Worm (Caenorhabditis elegans) whole organism, young adult: Measurements from ENCODE around the gene F37C12.10.

Source experiments
- C17E4.6 ChIP-seq: fragments of 200-800 bp; sonication (Bioruptor generic); IDR thresholded peaks from 2 replicates; pipeline ENCODE4 v1.3.6; 2022; ENCODE audit warnings: missing genetic modification reagents, missing genetic modification characterization, missing compliant biosample characterization
- F22D6.2 ChIP-seq: sonication (generic microtip); optimal IDR thresholded peaks from 2 replicates; lab custom pipeline; 2016; ENCODE audit warnings: mild to moderate bottlenecking, missing genetic modification characterization, missing compliant biosample characterization
- F39B2.1 ChIP-seq: fragments of 200-800 bp; sonication (Bioruptor generic); IDR thresholded peaks from 2 replicates; pipeline ENCODE4 v1.3.6; 2022; ENCODE audit warnings: missing genetic modification reagents, missing genetic modification characterization, missing compliant biosample characterization
- K11D2.4 ChIP-seq: fragments of 200-800 bp; sonication (Bioruptor generic); IDR thresholded peaks from 2 replicates; pipeline ENCODE4 v1.3.6; 2022; ENCODE audit warnings: missing genetic modification reagents, missing genetic modification characterization, missing compliant biosample characterization
- K12H6.12 ChIP-seq: fragments of 200-800 bp; sonication (Bioruptor generic); optimal IDR thresholded peaks from 2 replicates; lab custom pipeline; 2018; ENCODE audit warnings: mild to moderate bottlenecking, missing genetic modification characterization, missing compliant biosample characterization
- T07F8.4 ChIP-seq: sonication (generic microtip); optimal IDR thresholded peaks from 2 replicates; lab custom pipeline; 2016; ENCODE audit warnings: mild to moderate bottlenecking, missing genetic modification characterization, moderate library complexity, missing compliant biosample characterization
- Y53F4B.3 ChIP-seq: fragments of 200-800 bp; sonication (Bioruptor generic); IDR thresholded peaks from 2 replicates; pipeline ENCODE4 v1.3.6; 2022; ENCODE audit warnings: missing genetic modification reagents, missing genetic modification characterization, missing compliant biosample characterization
- Y56A3A.18 ChIP-seq: fragments of 200-800 bp; sonication (Bioruptor generic); IDR thresholded peaks from 2 replicates; pipeline ENCODE4 v1.3.6; 2022; ENCODE audit warnings: missing genetic modification reagents, missing genetic modification characterization, missing compliant biosample characterization
- Y79H2A.3 ChIP-seq: fragments of 200-800 bp; sonication (Bioruptor generic); conservative IDR thresholded peaks from 2 replicates; pipeline ENCODE4 v1.3.6; 2022; ENCODE audit warnings: missing genetic modification reagents, missing genetic modification characterization, missing compliant biosample characterization
- Y95B8A.8 ChIP-seq: fragments of 200-800 bp; sonication (Bioruptor generic); IDR thresholded peaks from 2 replicates; pipeline ENCODE4 v1.3.6; 2022; ENCODE audit warnings: missing genetic modification reagents, missing genetic modification characterization, missing compliant biosample characterization
- attf-6 ChIP-seq: fragments of 200-800 bp; sonication (Bioruptor generic); IDR thresholded peaks from 2 replicates; pipeline ENCODE4 v1.3.6; 2022; ENCODE audit warnings: missing genetic modification reagents, missing genetic modification characterization, missing compliant biosample characterization
- ccch-3 ChIP-seq: fragments of 200-800 bp; sonication (Bioruptor generic); optimal IDR thresholded peaks from 2 replicates; lab custom pipeline; 2018; ENCODE audit warnings: mild to moderate bottlenecking, missing genetic modification characterization, missing compliant biosample characterization
- ceh-100 ChIP-seq: fragments of 200-800 bp; sonication (Bioruptor generic); IDR thresholded peaks from 2 replicates; pipeline ENCODE4 v1.3.6; 2022; ENCODE audit warnings: missing genetic modification reagents, missing genetic modification characterization, missing compliant biosample characterization
- ceh-27 ChIP-seq: fragments of 200-800 bp; sonication (Bioruptor generic); optimal IDR thresholded peaks from 2 replicates; lab custom pipeline; 2018; ENCODE audit warnings: mild to moderate bottlenecking, missing genetic modification characterization, moderate library complexity, missing compliant biosample characterization
- ceh-91 ChIP-seq: fragments of 200-800 bp; sonication (Bioruptor generic); IDR thresholded peaks from 2 replicates; pipeline ENCODE4 v1.3.6; 2022; ENCODE audit warnings: missing genetic modification reagents, missing genetic modification characterization, missing compliant biosample characterization
- chd-7 ChIP-seq: sonication (generic microtip); optimal IDR thresholded peaks from 2 replicates; lab custom pipeline; 2016; ENCODE audit warnings: mild to moderate bottlenecking, missing genetic modification characterization, moderate library complexity, missing compliant biosample characterization
- dox-1 ChIP-seq: fragments of 200-800 bp; sonication (Bioruptor generic); IDR thresholded peaks from 2 replicates; pipeline ENCODE4 v1.3.6; 2022; ENCODE audit warnings: missing genetic modification reagents, missing genetic modification characterization, missing compliant biosample characterization
- dpff-1 ChIP-seq: sonication (generic microtip); optimal IDR thresholded peaks from 2 replicates; lab custom pipeline; 2017; ENCODE audit warnings: mild to moderate bottlenecking, missing genetic modification characterization, missing compliant biosample characterization
- egl-18 ChIP-seq: fragments of 200-800 bp; sonication (Bioruptor generic); IDR thresholded peaks from 2 replicates; pipeline ENCODE4 v1.3.6; 2022; ENCODE audit warnings: missing genetic modification reagents, missing genetic modification characterization, missing compliant biosample characterization
- egrh-3 ChIP-seq: fragments of 200-800 bp; sonication (Bioruptor generic); IDR thresholded peaks from 2 replicates; pipeline ENCODE4 v1.3.6; 2022; ENCODE audit warnings: missing genetic modification reagents, missing genetic modification characterization, missing compliant biosample characterization
- ets-4 ChIP-seq: fragments of 200-800 bp; sonication (Bioruptor generic); optimal IDR thresholded peaks from 2 replicates; lab custom pipeline; 2018; ENCODE audit warnings: mild to moderate bottlenecking, missing genetic modification characterization, missing compliant biosample characterization
- fkh-3 ChIP-seq: sonication (generic microtip); optimal IDR thresholded peaks from 2 replicates; lab custom pipeline; 2016; ENCODE audit warnings: mild to moderate bottlenecking, missing genetic modification characterization, missing compliant biosample characterization
- hmg-1.2 ChIP-seq: fragments of 200-800 bp; sonication (Bioruptor generic); IDR thresholded peaks from 2 replicates; pipeline ENCODE4 v1.3.6; 2022; ENCODE audit warnings: missing genetic modification reagents, missing genetic modification characterization, missing compliant biosample characterization
- hsf-1 ChIP-seq: fragments of 200-800 bp; sonication (Bioruptor generic); IDR thresholded peaks from 2 replicates; pipeline ENCODE4 v1.3.6; 2022; ENCODE audit warnings: missing genetic modification reagents, missing genetic modification characterization, missing compliant biosample characterization
- lag-1 ChIP-seq: fragments of 200-800 bp; sonication (Bioruptor generic); IDR thresholded peaks from 2 replicates; pipeline ENCODE4 v1.3.6; 2022; ENCODE audit warnings: missing genetic modification reagents, missing genetic modification characterization, missing compliant biosample characterization
- lin-26 ChIP-seq: fragments of 200-800 bp; sonication (Bioruptor generic); IDR thresholded peaks from 2 replicates; pipeline ENCODE4 v1.3.6; 2022; ENCODE audit warnings: missing genetic modification reagents, missing genetic modification characterization, missing compliant biosample characterization
- lin-40 ChIP-seq: sonication (generic microtip); optimal IDR thresholded peaks from 2 replicates; lab custom pipeline; 2016; ENCODE audit warnings: missing genetic modification characterization, mild to moderate bottlenecking, missing compliant biosample characterization, missing genotype, missing genetic modification reagents
- lsl-1 ChIP-seq: fragments of 200-800 bp; sonication (Bioruptor generic); optimal IDR thresholded peaks from 2 replicates; lab custom pipeline; 2018; ENCODE audit warnings: mild to moderate bottlenecking, missing genetic modification characterization, moderate library complexity, missing compliant biosample characterization
- lsy-27 ChIP-seq: sonication (generic microtip); optimal IDR thresholded peaks from 2 replicates; lab custom pipeline; 2017; ENCODE audit warnings: missing genetic modification characterization, mild to moderate bottlenecking, missing compliant biosample characterization, antibody characterized with exemption, missing genotype, borderline replicate concordance; ENCODE audit not compliant: insufficient read depth
- madf-10 ChIP-seq: sonication (generic microtip); optimal IDR thresholded peaks from 2 replicates; lab custom pipeline; 2016; ENCODE audit warnings: mild to moderate bottlenecking, missing genetic modification characterization, missing compliant biosample characterization
- madf-3 ChIP-seq: fragments of 200-800 bp; sonication (Bioruptor generic); IDR thresholded peaks from 2 replicates; pipeline ENCODE4 v1.3.6; 2022; ENCODE audit warnings: missing genetic modification reagents, missing genetic modification characterization, missing compliant biosample characterization
- madf-6 ChIP-seq: fragments of 200-800 bp; sonication (Bioruptor generic); IDR thresholded peaks from 2 replicates; pipeline ENCODE4 v1.3.6; 2022; ENCODE audit warnings: missing genetic modification reagents, missing genetic modification characterization, missing compliant biosample characterization
- nhr-179 ChIP-seq: sonication (generic microtip); optimal IDR thresholded peaks from 2 replicates; lab custom pipeline; 2016; ENCODE audit warnings: mild to moderate bottlenecking, missing genetic modification characterization, missing compliant biosample characterization
- nhr-90 ChIP-seq: sonication (generic microtip); optimal IDR thresholded peaks from 2 replicates; lab custom pipeline; 2016; ENCODE audit warnings: missing genotype, mild to moderate bottlenecking, missing genetic modification characterization, missing compliant biosample characterization
- pbrm-1 ChIP-seq: fragments of 200-800 bp; sonication (Bioruptor generic); IDR thresholded peaks from 2 replicates; pipeline ENCODE4 v1.3.6; 2022; ENCODE audit warnings: missing genetic modification reagents, missing genetic modification characterization, missing compliant biosample characterization
- pha-4 ChIP-seq: fragments of 150-350 bp; sonication (generic microtip); optimal IDR thresholded peaks from 2 replicates; lab custom pipeline; 2014; ENCODE audit warnings: missing biosample characterization, missing genetic modification reagents, missing genetic modification characterization
- rcor-1 ChIP-seq: fragments of 200-800 bp; sonication (Bioruptor generic); IDR thresholded peaks from 2 replicates; pipeline ENCODE4 v1.3.6; 2022; ENCODE audit warnings: missing genetic modification reagents, missing genetic modification characterization, missing compliant biosample characterization
- repo-1 ChIP-seq: sonication (generic microtip); optimal IDR thresholded peaks from 2 replicates; lab custom pipeline; 2017; ENCODE audit warnings: mild to moderate bottlenecking, missing genetic modification characterization, missing compliant biosample characterization
- sea-2 ChIP-seq: fragments of 200-800 bp; sonication (Bioruptor generic); IDR thresholded peaks from 2 replicates; pipeline ENCODE4 v1.3.6; 2022; ENCODE audit warnings: missing genetic modification characterization, missing compliant biosample characterization
- snpc-1.3 ChIP-seq: sonication (generic microtip); optimal IDR thresholded peaks from 2 replicates; lab custom pipeline; 2017; ENCODE audit warnings: missing genetic modification characterization, mild to moderate bottlenecking, missing compliant biosample characterization, antibody characterized with exemption, moderate library complexity, missing genotype, missing genetic modification reagents; ENCODE audit not compliant: insufficient read depth
- snpc-3.4 ChIP-seq: sonication (generic microtip); optimal IDR thresholded peaks from 2 replicates; lab custom pipeline; 2017; ENCODE audit warnings: missing genetic modification characterization, mild to moderate bottlenecking, missing compliant biosample characterization, antibody characterized with exemption, moderate library complexity, missing genotype, missing genetic modification reagents
- somi-1 ChIP-seq: fragments of 200-800 bp; sonication (Bioruptor generic); optimal IDR thresholded peaks from 2 replicates; lab custom pipeline; 2018; ENCODE audit warnings: mild to moderate bottlenecking, missing genetic modification characterization, missing compliant biosample characterization
- ztf-25 ChIP-seq: fragments of 200-800 bp; sonication (Bioruptor generic); IDR thresholded peaks from 2 replicates; pipeline ENCODE4 v1.3.6; 2022; ENCODE audit warnings: missing genetic modification reagents, missing genetic modification characterization, missing compliant biosample characterization
- ztf-28 ChIP-seq: fragments of 200-800 bp; sonication (Bioruptor generic); IDR thresholded peaks from 2 replicates; pipeline ENCODE4 v1.3.6; 2022; ENCODE audit warnings: missing genetic modification reagents, missing genetic modification characterization, missing compliant biosample characterization
- ztf-3 ChIP-seq: fragments of 200-800 bp; sonication (Bioruptor generic); optimal IDR thresholded peaks from 2 replicates; lab custom pipeline; 2018; ENCODE audit warnings: mild to moderate bottlenecking, missing genetic modification characterization, missing compliant biosample characterization

F37C12.10 gene

ce11 chrIII:7192942-7193665 lies 4.9 kb upstream of the F37C12.10 start, which contains the start of gene mec-14:
Gene mec-14 (minus strand): TSS chrIII:7192992.
- TF ChIP-seq Y56A3A.18 (GFP tag; lab: Robert Waterston, UW) (no peak), lsl-1 (GFP tag; lab: Kevin White, UChicago) (no peak), hmg-1.2 (GFP tag; lab: Robert Waterston, UW) (peak; percentile 54; the same call in 1 of the 2 replicates), K12H6.12 (tag; lab: Kevin White, UChicago) (no peak), ztf-3 (GFP tag; lab: Kevin White, UChicago) (no peak), ceh-91 (GFP tag; lab: Robert Waterston, UW) (no peak), egl-18 (GFP tag; lab: Robert Waterston, UW) (no peak)

ce11 chrIII:7189581-7190128 lies 1.5 kb upstream of the F37C12.10 start, which contains the start of gene rps-21:
Gene rps-21 (minus strand): TSS chrIII:7189631.
- no peak for TF ChIP-seq repo-1 (tag; lab: Kevin White, UChicago)
- TF ChIP-seq C17E4.6 (GFP tag; lab: Robert Waterston, UW), result no peak
- TF ChIP-seq rcor-1 (GFP tag; lab: Robert Waterston, UW), result no peak
- TF ChIP-seq lsl-1 (GFP tag; lab: Kevin White, UChicago), result peak; percentile 21
- TF ChIP-seq lag-1 (GFP tag; lab: Robert Waterston, UW), result no peak
- peak; percentile 59 for TF ChIP-seq madf-6 (GFP tag; lab: Robert Waterston, UW)
- no peak for TF ChIP-seq hsf-1
- no peak for TF ChIP-seq dpff-1 (tag; lab: Kevin White, UChicago)
- peak; percentile 49; the same call in 1 of the 2 replicates for TF ChIP-seq dox-1 (GFP tag; lab: Robert Waterston, UW)
- no peak for TF ChIP-seq Y53F4B.3 (GFP tag; lab: Robert Waterston, UW)
- no peak for TF ChIP-seq pha-4 (tag; lab: Kevin White, UChicago)
- peak; percentile 47 for TF ChIP-seq snpc-3.4
- no peak for TF ChIP-seq F22D6.2
- TF ChIP-seq ceh-27 (GFP tag; lab: Kevin White, UChicago), result peak; percentile 43
- TF ChIP-seq lin-26 (GFP tag; lab: Robert Waterston, UW), result no peak
- no peak for TF ChIP-seq ets-4 (GFP tag; lab: Kevin White, UChicago)
- no peak for TF ChIP-seq sea-2 (GFP tag; lab: Robert Waterston, UW)
- TF ChIP-seq lin-40 (tag; lab: Kevin White, UChicago), result peak; percentile 49
- peak; percentile 46; the same call in 1 of the 2 replicates for TF ChIP-seq ceh-100 (GFP tag; lab: Robert Waterston, UW)
- TF ChIP-seq egrh-3 (GFP tag; lab: Robert Waterston, UW), result no peak
- TF ChIP-seq chd-7 (tag; lab: Kevin White, UChicago), result no peak
- peak; percentile 22 for TF ChIP-seq madf-10 (tag; lab: Kevin White, UChicago)
- TF ChIP-seq F39B2.1 (GFP tag; lab: Robert Waterston, UW), result no peak
- no peak for TF ChIP-seq fkh-3 (tag; lab: Kevin White, UChicago)
- TF ChIP-seq Y79H2A.3, result no peak
- TF ChIP-seq ztf-25, result no peak
- TF ChIP-seq attf-6 (GFP tag; lab: Robert Waterston, UW), result no peak
- no peak for TF ChIP-seq T07F8.4 (tag; lab: Kevin White, UChicago)
- peak; percentile 77 for TF ChIP-seq pbrm-1 (GFP tag; lab: Robert Waterston, UW)
- no peak for TF ChIP-seq nhr-90 (tag; lab: Kevin White, UChicago)
- 0 out of 2 replicates have a peak, but pooled peaks have one; percentile 16 for TF ChIP-seq madf-3 (GFP tag; lab: Robert Waterston, UW)
- no peak for TF ChIP-seq somi-1 (GFP tag; lab: Kevin White, UChicago)
- TF ChIP-seq lsy-27 (tag; lab: Kevin White, UChicago), result no peak
- TF ChIP-seq Y95B8A.8 (GFP tag; lab: Robert Waterston, UW), result peak; percentile 67; the same call in 1 of the 2 replicates
- no peak for TF ChIP-seq ccch-3
- TF ChIP-seq ztf-28, result no peak
- TF ChIP-seq K11D2.4 (GFP tag; lab: Robert Waterston, UW), result no peak
- TF ChIP-seq nhr-179, result no peak
- peak; percentile 26 for TF ChIP-seq snpc-1.3 (tag; lab: Kevin White, UChicago)
